Fruit fly (Drosophila melanogaster): ENCODE data around the gene CG32762.

Gene CG32762

DNA sequence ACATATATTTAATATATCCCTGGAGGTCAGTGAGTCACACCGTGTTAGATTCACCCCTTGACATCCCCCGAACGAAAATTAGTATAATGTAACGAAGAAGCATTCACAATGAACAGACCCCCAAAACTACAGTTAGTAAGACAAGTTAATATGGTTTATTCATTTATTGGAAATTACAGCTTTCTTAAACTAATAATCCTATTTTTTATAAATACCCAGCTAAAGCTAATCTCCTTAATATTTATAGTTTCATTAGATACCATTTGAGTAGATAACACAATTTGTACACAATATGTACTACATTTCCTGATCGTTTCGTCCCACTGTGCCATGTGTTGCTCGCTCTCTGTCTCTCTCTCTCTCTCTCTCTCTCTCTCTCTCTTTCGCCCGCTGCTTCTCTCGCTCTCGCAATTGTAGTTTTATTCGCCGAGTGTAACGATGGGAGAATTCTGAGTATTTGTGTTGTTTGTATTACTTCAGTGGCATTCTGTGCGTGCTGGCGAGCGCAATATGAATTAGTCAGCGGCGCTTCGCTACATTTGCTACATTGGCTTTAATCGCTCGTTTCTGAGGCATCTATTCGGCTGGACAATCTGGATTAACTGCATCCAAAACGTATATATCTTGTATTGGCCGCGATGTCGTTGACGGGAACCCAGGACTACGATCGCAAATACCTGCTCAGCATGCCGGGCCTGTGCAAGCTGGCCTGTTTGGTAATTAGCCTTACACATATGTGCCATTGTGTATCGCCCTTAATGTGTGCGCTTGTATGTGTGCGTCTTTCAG, 15.9 kb upstream of the CG32762 start (continued):
- 0 out of 3 replicates have a peak, but pooled peaks have one; percentile 38 for TF ChIP-seq dysf (GFP tag; IDR thresholded peaks at IDR 0.05)
- peak; percentile 63 for TF ChIP-seq Hmr (GFP tag; optimal IDR thresholded peaks at IDR 0.05)
- TF ChIP-seq CG2120 (GFP tag; optimal IDR thresholded peaks at IDR 0.05): peak; percentile 49
- TF ChIP-seq h (optimal IDR thresholded peaks at IDR 0.05): no peak
- peak; percentile 57 for TF ChIP-seq CG10979 (tag; optimal IDR thresholded peaks at IDR 0.05)
- peak in 1 of 3 experiments; percentile 44 for TF ChIP-seq lola (GFP tag; optimal IDR thresholded peaks at IDR 0.05)
- no peak for TF ChIP-seq CG30431 (GFP tag; optimal IDR thresholded peaks at IDR 0.05)
- TF ChIP-seq CG14441 (GFP tag; IDR thresholded peaks at IDR 0.05): peak; percentile 20; the same call in 1 of the 2 replicates
- peak; percentile 38 for TF ChIP-seq CG6254 (GFP tag; optimal IDR thresholded peaks at IDR 0.05)
- peak; percentile 56; the same call in 1 of the 2 replicates for TF ChIP-seq CG32532 (GFP tag; IDR thresholded peaks at IDR 0.05)
- no peak for TF ChIP-seq CG17328 (GFP tag; IDR thresholded peaks at IDR 0.05)
- peak; percentile 34 for TF ChIP-seq Xrp1 (GFP tag; IDR thresholded peaks at IDR 0.05)
- TF ChIP-seq CG17568 (GFP tag; optimal IDR thresholded peaks at IDR 0.05): peak; percentile 29
- no peak for TF ChIP-seq CG4820 (GFP tag; optimal IDR thresholded peaks at IDR 0.05)
- TF ChIP-seq bbx (GFP tag; IDR thresholded peaks at IDR 0.05; ENCODE audit: partially characterized antibody): no peak
- peak; percentile 51 for TF ChIP-seq CG12659 (GFP tag; optimal IDR thresholded peaks at IDR 0.05)
- no peak for TF ChIP-seq CG2116 (GFP tag; optimal IDR thresholded peaks at IDR 0.05)
- no peak for TF ChIP-seq CG9797 (GFP tag; optimal IDR thresholded peaks at IDR 0.05)
- peak; percentile 17 for TF ChIP-seq CG1233 (GFP tag; optimal IDR thresholded peaks at IDR 0.05)
- peak; percentile 44 for TF ChIP-seq CG18599 (GFP tag; optimal IDR thresholded peaks at IDR 0.05)
- peak; percentile 39; the same call in 1 of the 2 replicates for TF ChIP-seq sob (GFP tag; IDR thresholded peaks at IDR 0.05)
- no peak for TF ChIP-seq CG12071 (GFP tag; optimal IDR thresholded peaks at IDR 0.05)
- TF ChIP-seq CG4707 (GFP tag; optimal IDR thresholded peaks at IDR 0.05): peak; percentile 78
- no peak for TF ChIP-seq nerfin-2 (GFP tag; IDR thresholded peaks at IDR 0.05; ENCODE audit: partially characterized antibody)
- peak; percentile 58 for TF ChIP-seq CG17385 (GFP tag; optimal IDR thresholded peaks at IDR 0.05)
- peak; percentile 54 for TF ChIP-seq CG15269 (tag; optimal IDR thresholded peaks at IDR 0.05)
- TF ChIP-seq CG8765 (GFP tag; IDR thresholded peaks at IDR 0.05): no peak
- TF ChIP-seq CG5245 (GFP tag; optimal IDR thresholded peaks at IDR 0.05): peak; percentile 16
- no peak for TF ChIP-seq H2.0 (GFP tag; IDR thresholded peaks at IDR 0.05)
- TF ChIP-seq NC2α (GFP tag; optimal IDR thresholded peaks at IDR 0.05): no peak
- peak; percentile 20 for TF ChIP-seq gro (GFP tag; optimal IDR thresholded peaks at IDR 0.05)
- peak; percentile 25 for TF ChIP-seq her (GFP tag; optimal IDR thresholded peaks at IDR 0.05)
- TF ChIP-seq CG14710 (tag; optimal IDR thresholded peaks at IDR 0.05): peak; percentile 11
- peak; percentile 49; the same call in 2 of the 3 replicates for TF ChIP-seq zen2 (GFP tag; IDR thresholded peaks at IDR 0.05; ENCODE audit: partially characterized antibody)
- peak; percentile 7 for TF ChIP-seq Med (GFP tag)
- TF ChIP-seq tio (GFP tag; optimal IDR thresholded peaks at IDR 0.05): peak; percentile 26
- no peak for TF ChIP-seq CG8944 (GFP tag; optimal IDR thresholded peaks at IDR 0.05)
- peak; percentile 50 for TF ChIP-seq CG7839 (tag; optimal IDR thresholded peaks at IDR 0.05)
- TF ChIP-seq hbn (GFP tag; IDR thresholded peaks at IDR 0.05; ENCODE audit: partially characterized antibody): 0 out of 2 replicates have a peak, but pooled peaks have one; percentile 16
- peak; percentile 33 for TF ChIP-seq CG13775 (GFP tag; optimal IDR thresholded peaks at IDR 0.05)
- peak; percentile 47 for TF ChIP-seq CG12219 (GFP tag; optimal IDR thresholded peaks at IDR 0.05)
- no peak for TF ChIP-seq CG6854 (GFP tag; optimal IDR thresholded peaks at IDR 0.05)
- no peak for TF ChIP-seq Neu2 (GFP tag; optimal IDR thresholded peaks at IDR 0.05; ENCODE audit: borderline replicate concordance)
- no peak for TF ChIP-seq ssp (GFP tag; IDR thresholded peaks at IDR 0.05)
- no peak for TF ChIP-seq sim (GFP tag; IDR thresholded peaks at IDR 0.05)
- peak; percentile 48 for TF ChIP-seq twi (tag; optimal IDR thresholded peaks at IDR 0.05)
- peak; percentile 59 for TF ChIP-seq CG13287 (GFP tag; IDR thresholded peaks at IDR 0.05; ENCODE audit: partially characterized antibody)
- peak; percentile 39 for TF ChIP-seq odd (GFP tag; optimal IDR thresholded peaks at IDR 0.05)
